Fruit fly (Drosophila melanogaster) whole organism, embryonic: ENCODE results near the gene CG43922.
A peak's percentile ranks its signal among the peaks of the same experiment; 100 is the strongest.

Experiments
- Aef1 ChIP-seq: fragments of 200-800 bp; sonication (Bioruptor generic); IDR thresholded peaks from 3 replicates; pipeline ENCODE4 v1.3.6; 2022; ENCODE audit warnings: missing biosample characterization, missing genetic modification characterization
- Antp ChIP-seq: fragments of 200-800 bp; sonication (Bioruptor generic); optimal IDR thresholded peaks from 3 replicates; lab custom pipeline; 2016; ENCODE audit warnings: missing biosample characterization, missing genetic modification characterization
- CG10462 ChIP-seq: fragments of 200-800 bp; sonication (Bioruptor generic); optimal IDR thresholded peaks from 2 replicates; lab custom pipeline; 2016; ENCODE audit warnings: missing biosample characterization, missing genetic modification characterization
- CG10959 ChIP-seq: fragments of 200-800 bp; sonication (Bioruptor generic); IDR thresholded peaks from 2 replicates; pipeline ENCODE4 v1.3.6; 2022; ENCODE audit warnings: missing biosample characterization, missing genetic modification characterization
- CG13123 ChIP-seq: fragments of 200-800 bp; sonication (Bioruptor generic); optimal IDR thresholded peaks from 2 replicates; lab custom pipeline; 2016; ENCODE audit warnings: missing biosample characterization, missing genetic modification characterization
- CG15269 ChIP-seq: fragments of 200-800 bp; sonication (Bioruptor generic); optimal IDR thresholded peaks from 2 replicates; lab custom pipeline; 2018; ENCODE audit warnings: missing biosample characterization, mild to moderate bottlenecking, missing genetic modification characterization, moderate library complexity
- CG2129 ChIP-seq: fragments of 200-800 bp; sonication (Bioruptor generic); IDR thresholded peaks from 2 replicates; pipeline ENCODE4 v1.3.6; 2022; ENCODE audit warnings: missing biosample characterization, missing genetic modification characterization; ENCODE audit not compliant: partially characterized antibody
- CG2199 ChIP-seq: fragments of 200-800 bp; sonication (Bioruptor generic); IDR thresholded peaks from 3 replicates; pipeline ENCODE4 v1.3.6; 2022; ENCODE audit warnings: missing biosample characterization, missing genetic modification characterization
- CG2712 ChIP-seq: fragments of 200-800 bp; optimal IDR thresholded peaks from 3 replicates; lab custom pipeline; 2019; ENCODE audit warnings: missing biosample characterization, mild to moderate bottlenecking, missing genetic modification characterization, moderate library complexity
- CG30431 ChIP-seq: fragments of 200-800 bp; sonication (Bioruptor generic); optimal IDR thresholded peaks from 2 replicates; lab custom pipeline; 2017; ENCODE audit warnings: missing biosample characterization, missing genetic modification characterization
- CG3726 ChIP-seq: fragments of 200-800 bp; sonication (Bioruptor generic); IDR thresholded peaks from 3 replicates; pipeline ENCODE4, ENCODE4 v1.3.6; 2022; ENCODE audit warnings: missing biosample characterization, missing genetic modification characterization
- CG6813 ChIP-seq: fragments of 200-800 bp; sonication (Bioruptor generic); optimal IDR thresholded peaks from 2 replicates; lab custom pipeline; 2017; ENCODE audit warnings: missing biosample characterization, missing genetic modification characterization, mild to moderate bottlenecking, moderate library complexity, missing genetic modification reagents
- CG6854 ChIP-seq: fragments of 200-800 bp; sonication (Bioruptor generic); optimal IDR thresholded peaks from 3 replicates; lab custom pipeline; 2017; ENCODE audit warnings: missing biosample characterization, mild to moderate bottlenecking, missing genetic modification characterization
- CG7357 ChIP-seq: fragments of 200-800 bp; sonication (Bioruptor generic); IDR thresholded peaks from 3 replicates; pipeline ENCODE4 v1.3.6; 2022; ENCODE audit warnings: missing biosample characterization, missing genetic modification characterization
- CG7556 ChIP-seq: fragments of 200-800 bp; sonication (Bioruptor generic); optimal IDR thresholded peaks from 2 replicates; lab custom pipeline; 2017; ENCODE audit warnings: missing biosample characterization, mild to moderate bottlenecking, missing genetic modification characterization
- CG9215 ChIP-seq: fragments of 200-800 bp; sonication (Bioruptor generic); IDR thresholded peaks from 2 replicates; pipeline ENCODE4 v1.3.6; 2022; ENCODE audit warnings: missing biosample characterization, missing genetic modification characterization
- Dll ChIP-seq: fragments of 200-800 bp; sonication (Bioruptor generic); IDR thresholded peaks from 4 replicates; pipeline ENCODE4 v1.3.6; 2022; ENCODE audit warnings: missing biosample characterization, missing genetic modification characterization; ENCODE audit not compliant: partially characterized antibody
- Doc2 ChIP-seq: fragments of 200-800 bp; sonication (Bioruptor generic); IDR thresholded peaks from 2 replicates; pipeline ENCODE4 v1.3.6; 2022; ENCODE audit warnings: missing biosample characterization, missing genetic modification characterization
- ERR ChIP-seq: fragments of 200-800 bp; sonication (Bioruptor generic); optimal IDR thresholded peaks from 2 replicates; lab custom pipeline; 2016; ENCODE audit warnings: missing biosample characterization, missing genetic modification characterization
- HHEX ChIP-seq: fragments of 200-800 bp; sonication (Bioruptor generic); optimal IDR thresholded peaks from 3 replicates; lab custom pipeline; 2017; ENCODE audit warnings: missing biosample characterization, mild to moderate bottlenecking, missing genetic modification characterization, missing genetic modification reagents
- HLH3B ChIP-seq: fragments of 200-800 bp; sonication (Bioruptor generic); IDR thresholded peaks from 2 replicates; pipeline ENCODE4 v1.3.6; 2022; ENCODE audit warnings: missing biosample characterization, missing genetic modification characterization
- Max ChIP-seq: fragments of 200-800 bp; sonication (Bioruptor generic); optimal IDR thresholded peaks from 2 replicates; lab custom pipeline; 2016; ENCODE audit warnings: missing biosample characterization, mild to moderate bottlenecking, missing genetic modification characterization
- Mes4 ChIP-seq: fragments of 200-800 bp; sonication (Bioruptor generic); optimal IDR thresholded peaks from 2 replicates; lab custom pipeline; 2016; ENCODE audit warnings: missing biosample characterization, missing genetic modification characterization
- Myb ChIP-seq: fragments of 200-800 bp; sonication (Bioruptor generic); optimal IDR thresholded peaks from 2 replicates; lab custom pipeline; 2016; ENCODE audit warnings: missing biosample characterization, missing genetic modification characterization
- Optix ChIP-seq: fragments of 200-800 bp; sonication (Bioruptor generic); IDR thresholded peaks from 3 replicates; pipeline ENCODE4 v1.3.6; 2022; ENCODE audit warnings: missing biosample characterization, missing genetic modification characterization
- Ssrp ChIP-seq: fragments of 200-800 bp; sonication (Bioruptor generic); optimal IDR thresholded peaks from 2 replicates; lab custom pipeline; 2018; ENCODE audit warnings: missing biosample characterization, mild to moderate bottlenecking, missing genetic modification characterization, moderate library complexity
- amos ChIP-seq: fragments of 200-800 bp; sonication (Bioruptor generic); IDR thresholded peaks from 2 replicates; pipeline ENCODE4 v1.3.6; 2022; ENCODE audit warnings: missing biosample characterization, missing genetic modification characterization; ENCODE audit not compliant: partially characterized antibody
- aop ChIP-seq: fragments of 200-800 bp; sonication (Bioruptor generic); IDR thresholded peaks from 2 replicates; pipeline ENCODE4 v1.3.6; 2022; ENCODE audit warnings: missing biosample characterization, missing genetic modification characterization
- ap ChIP-seq: fragments of 200-800 bp; sonication (Bioruptor generic); IDR thresholded peaks from 2 replicates; pipeline ENCODE4 v1.3.6; 2022; ENCODE audit warnings: missing biosample characterization, missing genetic modification characterization
- ash1 ChIP-seq: fragments of 200-800 bp; sonication (Bioruptor generic); optimal IDR thresholded peaks from 2 replicates; lab custom pipeline; 2018; ENCODE audit warnings: missing biosample characterization, mild to moderate bottlenecking, missing genetic modification characterization
- ato ChIP-seq: fragments of 200-800 bp; sonication (Bioruptor generic); IDR thresholded peaks from 2 replicates; pipeline ENCODE4 v1.3.6; 2022; ENCODE audit warnings: missing biosample characterization, missing genetic modification characterization; ENCODE audit not compliant: partially characterized antibody
- cato ChIP-seq: fragments of 200-800 bp; sonication (Bioruptor generic); optimal IDR thresholded peaks from 2 replicates; lab custom pipeline; 2016; ENCODE audit warnings: missing biosample characterization, missing genetic modification characterization, borderline replicate concordance
- croc ChIP-seq: fragments of 200-800 bp; sonication (Bioruptor generic); conservative IDR thresholded peaks from 3 replicates; pipeline ENCODE4 v1.3.6; 2022; ENCODE audit warnings: missing biosample characterization, missing genetic modification characterization
- dati ChIP-seq: fragments of 200-800 bp; sonication (Bioruptor generic); IDR thresholded peaks from 2 replicates; pipeline ENCODE4 v1.3.6; 2022; ENCODE audit warnings: missing biosample characterization, missing genetic modification characterization
- dysf ChIP-seq: fragments of 200-800 bp; sonication (Bioruptor generic); IDR thresholded peaks from 3 replicates; pipeline ENCODE4 v1.3.6; 2022; ENCODE audit warnings: missing biosample characterization, missing genetic modification characterization
- ken ChIP-seq: fragments of 200-800 bp; sonication (Bioruptor generic); IDR thresholded peaks from 3 replicates; pipeline ENCODE4 v1.3.6; 2022; ENCODE audit warnings: missing biosample characterization, missing genetic modification characterization
- lilli ChIP-seq: fragments of 200-800 bp; sonication (Bioruptor generic); optimal IDR thresholded peaks from 3 replicates; lab custom pipeline; 2016; ENCODE audit warnings: missing biosample characterization, missing genetic modification characterization
- mam ChIP-seq: fragments of 200-800 bp; sonication (Bioruptor generic); optimal IDR thresholded peaks from 3 replicates; lab custom pipeline; 2016; ENCODE audit warnings: missing biosample characterization, missing genetic modification characterization
- mld ChIP-seq: fragments of 200-800 bp; sonication (Bioruptor generic); IDR thresholded peaks from 3 replicates; pipeline ENCODE4 v1.3.6; 2022; ENCODE audit warnings: missing biosample characterization, missing genetic modification characterization; ENCODE audit not compliant: partially characterized antibody
- nerfin-2 ChIP-seq: fragments of 200-800 bp; sonication (Bioruptor generic); IDR thresholded peaks from 2 replicates; pipeline ENCODE4 v1.3.6; 2022; ENCODE audit warnings: missing biosample characterization, missing genetic modification characterization; ENCODE audit not compliant: partially characterized antibody
- peb ChIP-seq: fragments of 200-800 bp; sonication (Bioruptor generic); IDR thresholded peaks from 2 replicates; pipeline ENCODE4 v1.3.6; 2022; ENCODE audit warnings: missing biosample characterization, missing genetic modification characterization
- psq ChIP-seq: fragments of 200-800 bp; sonication (Bioruptor generic); optimal IDR thresholded peaks from 2 replicates; lab custom pipeline; 2017; ENCODE audit warnings: missing biosample characterization, missing genetic modification characterization
- pum ChIP-seq: fragments of 200-800 bp; sonication (Bioruptor generic); optimal IDR thresholded peaks from 2 replicates; lab custom pipeline; 2016; ENCODE audit warnings: missing biosample characterization, missing genetic modification characterization
- run ChIP-seq: fragments of 200-800 bp; sonication (Bioruptor generic); optimal IDR thresholded peaks from 3 replicates; lab custom pipeline; 2018; ENCODE audit warnings: missing biosample characterization, mild to moderate bottlenecking, missing genetic modification characterization
- scrt ChIP-seq: fragments of 200-800 bp; sonication (Bioruptor generic); optimal IDR thresholded peaks from 2 replicates; lab custom pipeline; 2018; ENCODE audit warnings: missing biosample characterization, mild to moderate bottlenecking, missing genetic modification characterization, moderate library complexity
- seq ChIP-seq: fragments of 200-800 bp; sonication (Bioruptor generic); IDR thresholded peaks from 2 replicates; pipeline ENCODE4 v1.3.6; 2022; ENCODE audit warnings: missing biosample characterization, missing genetic modification characterization
- stwl ChIP-seq: fragments of 200-800 bp; sonication (Bioruptor generic); optimal IDR thresholded peaks from 3 replicates; lab custom pipeline; 2018; ENCODE audit warnings: missing biosample characterization, mild to moderate bottlenecking, missing genetic modification characterization, moderate library complexity
- tin ChIP-seq: fragments of 200-800 bp; sonication (Bioruptor generic); optimal IDR thresholded peaks from 3 replicates; lab custom pipeline; 2016; ENCODE audit warnings: missing biosample characterization, missing genetic modification characterization
- zen2 ChIP-seq: fragments of 200-800 bp; sonication (Bioruptor generic); IDR thresholded peaks from 3 replicates; pipeline ENCODE4 v1.3.6; 2022; ENCODE audit warnings: missing biosample characterization, missing genetic modification characterization; ENCODE audit not compliant: partially characterized antibody

CG43922 gene

dm6 chr2L:6323536-6324385 lies 15.2 kb upstream of the CG43922 start, which contains the start of gene PDZ-GEF (continued):
- no peak for TF ChIP-seq CG15269 (tag; lab: Kevin White, UChicago)
- 0 out of 2 replicates have a peak, but pooled peaks have one; percentile 17 for TF ChIP-seq HLH3B (GFP tag; lab: Robert Waterston, UW)
- no peak for TF ChIP-seq Optix
- TF ChIP-seq CG2129 (GFP tag; lab: Robert Waterston, UW): no peak
- TF ChIP-seq CG10462 (GFP tag; lab: Kevin White, UChicago): peak; percentile 21
- TF ChIP-seq scrt (GFP tag; lab: Kevin White, UChicago): peak; percentile 33
- TF ChIP-seq CG30431: no peak
- TF ChIP-seq CG2199 (GFP tag; lab: Robert Waterston, UW): peak; percentile 80
- TF ChIP-seq dysf (GFP tag; lab: Robert Waterston, UW): peak; percentile 54; the same call in 2 of the 3 replicates
- peak; percentile 58 for TF ChIP-seq mam (GFP tag; lab: Kevin White, UChicago)
- TF ChIP-seq ERR (GFP tag; lab: Kevin White, UChicago): no peak
- TF ChIP-seq Doc2 (GFP tag; lab: Robert Waterston, UW): no peak
- peak; percentile 67; the same call in 2 of the 3 replicates for TF ChIP-seq ken (GFP tag; lab: Robert Waterston, UW)
- no peak for TF ChIP-seq HHEX (GFP tag; lab: Kevin White, UChicago)
- TF ChIP-seq zen2 (GFP tag; lab: Robert Waterston, UW): no peak
- TF ChIP-seq CG10959: no peak
- TF ChIP-seq aop: no peak
- TF ChIP-seq stwl (tag; lab: Kevin White, UChicago): peak; percentile 92
- TF ChIP-seq Max: peak; percentile 34
- peak; percentile 82 for TF ChIP-seq Myb
- no peak for TF ChIP-seq ap (GFP tag; lab: Robert Waterston, UW)
- peak; percentile 67 for TF ChIP-seq CG2712 (tag; lab: Kevin White, UChicago)
- TF ChIP-seq CG7556 (GFP tag; lab: Kevin White, UChicago): no peak
- no peak for TF ChIP-seq Aef1 (GFP tag; lab: Robert Waterston, UW)
- TF ChIP-seq nerfin-2 (GFP tag; lab: Robert Waterston, UW): peak; percentile 44; the same call in 1 of the 2 replicates
- TF ChIP-seq Dll (GFP tag; lab: Robert Waterston, UW): peak; percentile 61; the same call in 1 of the 4 replicates
- no peak for TF ChIP-seq psq (GFP tag; lab: Kevin White, UChicago)
- no peak for TF ChIP-seq mld (GFP tag; lab: Robert Waterston, UW)
- no peak for TF ChIP-seq seq (GFP tag; lab: Robert Waterston, UW)
- TF ChIP-seq ato (GFP tag; lab: Robert Waterston, UW): no peak; the same call in 1 of the 2 replicates
- TF ChIP-seq CG6813 (GFP tag; lab: Kevin White, UChicago): no peak
- TF ChIP-seq Antp: peak; percentile 56
- no peak for TF ChIP-seq CG3726 (GFP tag; lab: Robert Waterston, UW)
- TF ChIP-seq CG6854 (GFP tag; lab: Kevin White, UChicago): peak; percentile 7
- TF ChIP-seq croc (GFP tag; lab: Robert Waterston, UW): no peak
- TF ChIP-seq Ssrp (tag; lab: Kevin White, UChicago): no peak
- TF ChIP-seq CG13123: peak; percentile 20
- TF ChIP-seq Mes4 (GFP tag; lab: Kevin White, UChicago): peak; percentile 35
- 0 out of 3 replicates have a peak, but pooled peaks have one; percentile 35 for TF ChIP-seq CG7357 (GFP tag; lab: Robert Waterston, UW)
- no peak for TF ChIP-seq run
- TF ChIP-seq CG9215 (GFP tag; lab: Robert Waterston, UW): no peak
- TF ChIP-seq cato (GFP tag; lab: Kevin White, UChicago): no peak
- peak; percentile 65 for TF ChIP-seq amos (GFP tag; lab: Robert Waterston, UW)
- TF ChIP-seq peb (GFP tag; lab: Robert Waterston, UW): no peak; the same call in 1 of the 2 replicates
- TF ChIP-seq lilli (GFP tag; lab: Kevin White, UChicago): peak; percentile 65
- no peak for TF ChIP-seq ash1 (GFP tag; lab: Kevin White, UChicago)
- peak; percentile 62 for TF ChIP-seq tin (GFP tag; lab: Kevin White, UChicago)
- no peak for TF ChIP-seq dati
- TF ChIP-seq pum (GFP tag; lab: Kevin White, UChicago): peak; percentile 37
